Worm (Caenorhabditis elegans) whole organism, midembryonic: Measurements from ENCODE around the gene clec-66.

Experiments used
- T22C8.4 ChIP-seq: fragments of 200-800 bp; sonication (Bioruptor generic); IDR thresholded peaks from 2 replicates; pipeline ENCODE4 v1.3.6; 2022; ENCODE audit warnings: missing genetic modification characterization, missing compliant biosample characterization
- cog-1 ChIP-seq: sonication (generic microtip); optimal IDR thresholded peaks from 2 replicates; lab custom pipeline; 2016; ENCODE audit warnings: missing genetic modification characterization, missing compliant biosample characterization
- flt-1 ChIP-seq: fragments of 200-800 bp; sonication (Bioruptor generic); IDR thresholded peaks from 2 replicates; pipeline ENCODE4 v1.3.6; 2022; ENCODE audit warnings: missing genetic modification characterization, missing compliant biosample characterization
- klf-2 ChIP-seq: fragments of 200-800 bp; sonication (Bioruptor generic); conservative IDR thresholded peaks from 2 replicates; pipeline ENCODE4 v1.3.6; 2022; ENCODE audit warnings: missing genetic modification reagents, missing genetic modification characterization, missing compliant biosample characterization
- med-1 ChIP-seq: sonication (generic microtip); optimal IDR thresholded peaks from 2 replicates; lab custom pipeline; 2017; ENCODE audit warnings: missing genetic modification characterization, mild to moderate bottlenecking, missing compliant biosample characterization, antibody characterized with exemption, missing genetic modification reagents; ENCODE audit not compliant: insufficient read depth
- ref-1 ChIP-seq: fragments of 200-800 bp; sonication (Bioruptor generic); conservative IDR thresholded peaks from 2 replicates; pipeline ENCODE4 v1.3.6; 2022; ENCODE audit warnings: missing genetic modification reagents, missing genetic modification characterization, missing compliant biosample characterization
- tab-1 ChIP-seq: fragments of 200-800 bp; sonication (Bioruptor generic); IDR thresholded peaks from 2 replicates; pipeline ENCODE4 v1.3.6; 2022; ENCODE audit warnings: missing genetic modification characterization, missing compliant biosample characterization
- ztf-23 ChIP-seq: fragments of 200-800 bp; sonication (Bioruptor generic); IDR thresholded peaks from 2 replicates; pipeline ENCODE4 v1.3.6; 2022; ENCODE audit warnings: missing genetic modification reagents, missing genetic modification characterization, missing compliant biosample characterization
- ztf-29 ChIP-seq: fragments of 200-800 bp; sonication (Bioruptor generic); IDR thresholded peaks from 2 replicates; pipeline ENCODE4 v1.3.6; 2022; ENCODE audit warnings: missing genetic modification reagents, missing genetic modification characterization, missing compliant biosample characterization

clec-66 gene

DNA sequence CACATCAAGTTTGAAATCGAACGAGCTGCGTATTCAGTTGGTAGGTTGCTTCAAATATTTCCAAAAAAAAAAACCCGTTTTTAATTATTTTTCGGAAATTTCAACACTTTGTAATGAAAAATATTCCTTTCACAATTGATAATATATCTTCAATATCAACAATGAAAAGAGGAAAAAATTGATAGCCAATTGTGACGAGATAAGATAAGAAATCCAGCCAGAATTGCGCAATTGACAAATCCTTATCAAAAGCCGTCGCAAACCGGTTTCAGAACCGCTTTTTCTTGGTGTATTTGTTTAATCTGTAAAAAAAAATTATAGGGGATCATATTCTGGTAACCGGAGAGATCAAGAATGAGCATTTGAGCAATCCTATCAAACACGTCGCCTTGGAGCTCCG, 38.3 kb downstream of the clec-66 start:
- TF ChIP-seq ref-1 (GFP tag; lab: Robert Waterston, UW): no peak
- no peak for TF ChIP-seq tab-1 (GFP tag; lab: Robert Waterston, UW)
- TF ChIP-seq ztf-23: no peak
- no peak for TF ChIP-seq T22C8.4 (GFP tag; lab: Robert Waterston, UW)
- TF ChIP-seq ztf-29: no peak
- TF ChIP-seq cog-1 (tag; lab: Kevin White, UChicago): no peak
- TF ChIP-seq med-1 (GFP tag; lab: Kevin White, UChicago): no peak
- no peak for TF ChIP-seq flt-1 (GFP tag; lab: Robert Waterston, UW)
- no peak for TF ChIP-seq klf-2

ce11 chrII:12944587-12945126, 40.5 kb downstream of the clec-66 start:
- TF ChIP-seq T22C8.4 (GFP tag; lab: Robert Waterston, UW) (no peak; the same call in 1 of the 2 replicates), ref-1 (GFP tag; lab: Robert Waterston, UW) (0 out of 2 replicates have a peak, but pooled peaks have one; percentile 48), cog-1 (tag; lab: Kevin White, UChicago) (peak; percentile 52), klf-2 (0 out of 2 replicates have a peak, but pooled peaks have one; percentile 56), tab-1 (GFP tag; lab: Robert Waterston, UW) (peak; percentile 72; the same call in 1 of the 2 replicates), med-1 (GFP tag; lab: Kevin White, UChicago) (no peak), flt-1 (GFP tag; lab: Robert Waterston, UW) (peak; percentile 88), ztf-23 (0 out of 2 replicates have a peak, but pooled peaks have one; percentile 37), ztf-29 (peak; percentile 49; the same call in 1 of the 2 replicates)

ce11 chrII:12948158-12948557, 44.0 kb downstream of the clec-66 start, which contains the start of gene F58G1.7:
Gene F58G1.7, minus strand, starts transcription at chrII:12948258.
- TF ChIP-seq ref-1 (GFP tag; lab: Robert Waterston, UW) (no peak), ztf-29 (no peak), T22C8.4 (GFP tag; lab: Robert Waterston, UW) (no peak), flt-1 (GFP tag; lab: Robert Waterston, UW) (no peak), ztf-23 (no peak), med-1 (GFP tag; lab: Kevin White, UChicago) (no peak), cog-1 (tag; lab: Kevin White, UChicago) (no peak), klf-2 (no peak), tab-1 (GFP tag; lab: Robert Waterston, UW) (no peak)

DNA sequence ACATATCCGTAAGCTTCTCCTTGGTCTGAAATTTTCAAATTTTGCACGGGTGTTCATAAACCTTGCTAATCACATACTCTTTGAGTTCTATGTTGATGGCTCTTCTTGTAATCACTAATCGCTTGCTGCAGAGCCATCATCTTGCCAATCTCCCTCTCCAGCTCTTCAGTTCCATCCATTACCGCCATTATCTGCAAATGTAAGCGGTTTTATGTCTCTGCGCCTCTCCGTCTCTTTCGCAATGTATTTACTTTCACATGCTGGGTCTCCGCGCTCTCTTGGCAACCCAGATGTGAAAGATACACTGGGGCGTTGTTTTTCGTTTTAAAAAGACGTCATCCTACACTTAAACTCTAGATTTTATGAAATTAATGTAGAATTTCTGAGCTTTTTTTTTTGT, 49.1 kb downstream of the clec-66 start:
- TF ChIP-seq med-1 (GFP tag; lab: Kevin White, UChicago) (no peak), klf-2 (no peak), cog-1 (tag; lab: Kevin White, UChicago) (peak; percentile 16), ztf-23 (no peak), ztf-29 (no peak)

DNA sequence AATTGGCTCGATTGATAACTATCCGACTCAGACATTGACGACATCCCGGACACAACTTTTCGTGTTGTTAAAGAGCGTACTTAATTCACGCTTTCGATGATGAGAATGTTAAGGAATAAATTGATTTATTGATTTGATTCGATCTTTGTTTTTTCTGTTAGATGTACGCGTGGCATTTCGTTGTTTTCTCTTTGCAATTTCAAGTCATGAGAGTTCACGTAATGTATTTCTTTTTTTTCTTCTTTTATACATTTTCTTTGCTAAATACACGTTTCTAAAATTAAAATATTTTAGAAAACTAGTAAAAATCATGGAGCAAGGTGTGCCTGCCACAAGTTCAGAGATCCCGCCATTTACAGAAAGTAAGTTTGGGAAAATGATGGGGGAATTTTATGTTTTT, 50.5 kb downstream of the clec-66 start, which contains the start of the genes Y38F1A.1 and Y38F1A.2:
TSS of gene Y38F1A.1 (minus strand) at position 101 of the 400 bp plus-strand sequence.
TSS of gene Y38F1A.2 (plus strand) at position 289 of the 400 bp plus-strand sequence.
- TF ChIP-seq ref-1 (GFP tag; lab: Robert Waterston, UW): no peak
- no peak for TF ChIP-seq ztf-23
- TF ChIP-seq cog-1 (tag; lab: Kevin White, UChicago): no peak
- no peak for TF ChIP-seq ztf-29
- TF ChIP-seq med-1 (GFP tag; lab: Kevin White, UChicago): no peak
- TF ChIP-seq flt-1 (GFP tag; lab: Robert Waterston, UW): no peak
- TF ChIP-seq T22C8.4 (GFP tag; lab: Robert Waterston, UW): no peak
- no peak for TF ChIP-seq klf-2
- no peak for TF ChIP-seq tab-1 (GFP tag; lab: Robert Waterston, UW)
